Worm (Caenorhabditis elegans): ENCODE data around the gene ZK829.7.

DNA sequence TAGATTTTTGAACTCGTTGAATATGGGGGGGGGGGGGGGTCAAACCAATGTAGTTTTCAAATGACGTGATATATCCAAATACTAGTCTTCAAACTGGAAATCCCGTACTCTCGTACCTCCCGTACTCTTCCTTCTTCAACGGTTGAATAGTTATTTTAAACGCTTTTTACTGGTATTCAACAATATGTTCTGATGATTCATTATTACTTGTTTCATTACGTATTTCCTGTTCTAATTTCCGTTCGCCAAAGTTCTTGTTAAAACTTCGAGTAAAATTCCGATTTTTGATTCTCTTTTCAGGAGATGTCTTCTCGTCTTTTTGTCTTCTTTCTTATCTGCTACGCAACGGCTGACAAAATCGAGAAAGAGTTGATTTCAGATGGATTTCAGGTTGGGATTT lies 30.8 kb downstream of the ZK829.7 start, which contains the start of gene nhx-9:
- TF ChIP-seq nhr-67 (tag; optimal IDR thresholded peaks at IDR 0.05) (no peak), unc-62 (GFP tag; optimal IDR thresholded peaks at IDR 0.05) (no peak), ceh-82 (tag; optimal IDR thresholded peaks at IDR 0.05) (no peak), lin-39 (tag; optimal IDR thresholded peaks at IDR 0.05) (no peak)

All from whole organism, L3 larva.